Worm (Caenorhabditis elegans) whole organism, mixed stage, embryonic: Measurements from ENCODE around the gene fbxa-29.
"Not testable (repeated sequence)": the region's sequence is repeated elsewhere in the genome, so short reads cannot be mapped to it uniquely, and the experiment has no call there.

Experiments
- ceh-39 ChIP-seq: fragments of 150-350 bp; optimal IDR thresholded peaks from 2 replicates; lab custom pipeline; 2014; ENCODE audit warnings: missing biosample characterization, missing genetic modification characterization
- ces-1 ChIP-seq: fragments of 150-350 bp; optimal IDR thresholded peaks from 2 replicates; lab custom pipeline; 2014; ENCODE audit warnings: missing biosample characterization, missing genetic modification reagents, missing genetic modification characterization
- elt-1 ChIP-seq: sonication (generic microtip); optimal IDR thresholded peaks from 2 replicates; lab custom pipeline; 2017; ENCODE audit warnings: missing genetic modification characterization, mild to moderate bottlenecking, missing compliant biosample characterization, antibody characterized with exemption, moderate library complexity, borderline replicate concordance; ENCODE audit not compliant: insufficient read depth
- flh-1 ChIP-seq: fragments of 200-800 bp; sonication (Bioruptor generic); optimal IDR thresholded peaks from 2 replicates; lab custom pipeline; 2018; ENCODE audit warnings: mild to moderate bottlenecking, missing genetic modification characterization, moderate library complexity, missing compliant biosample characterization
- lin-13 ChIP-seq: fragments of 150-350 bp; optimal IDR thresholded peaks from 2 replicates; lab custom pipeline; 2014; ENCODE audit warnings: missing biosample characterization, missing genetic modification characterization
- lsy-2 ChIP-seq: fragments of 150-350 bp; optimal IDR thresholded peaks from 2 replicates; lab custom pipeline; 2014; ENCODE audit warnings: missing biosample characterization, missing genetic modification characterization
- mab-5 ChIP-seq: fragments of 150-350 bp; optimal IDR thresholded peaks from 2 replicates; lab custom pipeline; 2014; ENCODE audit warnings: missing biosample characterization, missing genetic modification characterization
- mep-1 ChIP-seq: fragments of 150-350 bp; optimal IDR thresholded peaks from 2 replicates; lab custom pipeline; 2017; ENCODE audit warnings: missing biosample characterization, missing genetic modification reagents, missing genetic modification characterization, inconsistent platforms
- nhr-237 ChIP-seq: fragments of 150-350 bp; optimal IDR thresholded peaks from 2 replicates; lab custom pipeline; 2014; ENCODE audit warnings: missing biosample characterization, missing genetic modification characterization
- nhr-76 ChIP-seq: sonication (generic microtip); optimal IDR thresholded peaks from 2 replicates; lab custom pipeline; 2017; ENCODE audit warnings: missing biosample characterization, missing genetic modification characterization
- pha-4 ChIP-seq: fragments of 150-350 bp; optimal IDR thresholded peaks from 2 replicates; lab custom pipeline; 2018; ENCODE audit warnings: missing biosample characterization, missing genetic modification reagents, missing genetic modification characterization
- snpc-4 ChIP-seq: fragments of 150-350 bp; optimal IDR thresholded peaks from 2 replicates; lab custom pipeline; 2014; ENCODE audit warnings: missing biosample characterization, missing genetic modification characterization
- unc-62 ChIP-seq: fragments of 150-350 bp; optimal IDR thresholded peaks from 2 replicates; lab custom pipeline; 2014; ENCODE audit warnings: missing biosample characterization, missing genetic modification reagents, missing genetic modification characterization
- ztf-11 ChIP-seq: fragments of 150-350 bp; optimal IDR thresholded peaks from 2 replicates; lab custom pipeline; 2014; ENCODE audit warnings: missing biosample characterization, missing genetic modification characterization

DNA sequence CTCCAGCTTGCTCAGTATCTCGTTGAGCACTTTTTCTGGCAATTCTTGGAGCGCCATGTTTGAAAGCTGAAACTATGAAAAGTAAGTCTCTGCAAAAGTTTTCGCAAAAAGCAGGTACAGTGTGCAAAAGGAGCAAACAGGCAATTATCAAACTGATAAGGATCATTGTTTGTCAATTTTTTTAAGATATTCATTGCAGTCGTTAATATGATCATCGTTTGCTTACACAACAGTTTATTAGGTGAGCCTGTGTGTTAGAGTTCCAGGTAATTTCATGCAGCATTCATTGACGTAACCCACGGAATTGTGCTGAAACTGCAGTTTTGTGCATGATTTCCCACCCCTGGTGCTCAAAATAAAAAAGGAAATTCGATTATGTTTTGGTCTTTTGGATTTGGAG, 6.7 kb downstream of the fbxa-29 start, which contains the start of gene fbxa-151:
- not testable (repeated sequence) for TF ChIP-seq nhr-237 (tag; lab: Kevin White, UChicago); ceh-39; mep-1 (tag; lab: Kevin White, UChicago); unc-62 (GFP tag; lab: Kevin White, UChicago); ces-1; nhr-76 (tag; lab: Kevin White, UChicago); mab-5 (tag; lab: Kevin White, UChicago); lsy-2 (tag; lab: Kevin White, UChicago); lin-13 (tag; lab: Kevin White, UChicago); pha-4 (tag; lab: Kevin White, UChicago); snpc-4 (tag; lab: Kevin White, UChicago); flh-1 (GFP tag; lab: Kevin White, UChicago); ztf-11 (tag; lab: Kevin White, UChicago); elt-1 (tag; lab: Kevin White, UChicago)
